Fruit fly (Drosophila melanogaster) whole organism, embryonic: ENCODE results near the gene Dhod.

Experiments
- Atf3 ChIP-seq: fragments of 200-800 bp; sonication (Bioruptor generic); optimal IDR thresholded peaks from 3 replicates; lab custom pipeline; 2016; ENCODE audit warnings: missing biosample characterization, missing genetic modification characterization
- B-H1 ChIP-seq: fragments of 200-800 bp; sonication (Bioruptor generic); IDR thresholded peaks from 3 replicates; pipeline ENCODE4 v1.3.6; 2022; ENCODE audit warnings: missing biosample characterization, missing genetic modification characterization
- Bdp1 ChIP-seq: fragments of 200-800 bp; sonication (Bioruptor generic); optimal IDR thresholded peaks from 3 replicates; lab custom pipeline; 2016; ENCODE audit warnings: missing biosample characterization, missing genetic modification characterization
- CG10565 ChIP-seq: fragments of 200-800 bp; sonication (Bioruptor generic); optimal IDR thresholded peaks from 3 replicates; lab custom pipeline; 2016; ENCODE audit warnings: missing biosample characterization, mild to moderate bottlenecking, missing genetic modification characterization
- CG10959 ChIP-seq: fragments of 200-800 bp; sonication (Bioruptor generic); IDR thresholded peaks from 2 replicates; pipeline ENCODE4 v1.3.6; 2022; ENCODE audit warnings: missing biosample characterization, missing genetic modification characterization
- CG11085 ChIP-seq: fragments of 200-800 bp; sonication (Bioruptor generic); IDR thresholded peaks from 2 replicates; pipeline ENCODE4 v1.3.6; 2022; ENCODE audit warnings: missing biosample characterization, missing genetic modification characterization
- CG13287 ChIP-seq: fragments of 200-800 bp; sonication (Bioruptor generic); IDR thresholded peaks from 2 replicates; pipeline ENCODE4 v1.3.6; 2022; ENCODE audit warnings: missing biosample characterization, missing genetic modification characterization; ENCODE audit not compliant: partially characterized antibody
- CG13296 ChIP-seq: fragments of 200-800 bp; sonication (Bioruptor generic); optimal IDR thresholded peaks from 3 replicates; lab custom pipeline; 2018; ENCODE audit warnings: missing biosample characterization, mild to moderate bottlenecking, missing genetic modification characterization
- CG13775 ChIP-seq: fragments of 200-800 bp; sonication (Bioruptor generic); optimal IDR thresholded peaks from 3 replicates; lab custom pipeline; 2017; ENCODE audit warnings: missing biosample characterization, mild to moderate bottlenecking, missing genetic modification characterization
- CG14441 ChIP-seq: fragments of 200-800 bp; sonication (Bioruptor generic); IDR thresholded peaks from 2 replicates; pipeline ENCODE4 v1.3.6; 2022; ENCODE audit warnings: missing biosample characterization, missing genetic modification characterization
- CG18262 ChIP-seq: fragments of 200-800 bp; optimal IDR thresholded peaks from 3 replicates; lab custom pipeline; 2019; ENCODE audit warnings: missing biosample characterization, mild to moderate bottlenecking, missing genetic modification characterization, moderate library complexity
- CG18619 ChIP-seq: fragments of 200-800 bp; sonication (Bioruptor generic); optimal IDR thresholded peaks from 3 replicates; lab custom pipeline; 2017; ENCODE audit warnings: missing biosample characterization, mild to moderate bottlenecking, missing genetic modification characterization
- CG2120 ChIP-seq: fragments of 200-800 bp; sonication (Bioruptor generic); optimal IDR thresholded peaks from 3 replicates; lab custom pipeline; 2016; ENCODE audit warnings: missing biosample characterization, missing genetic modification characterization
- CG31388 ChIP-seq: fragments of 200-800 bp; sonication (Bioruptor generic); optimal IDR thresholded peaks from 2 replicates; lab custom pipeline; 2016; ENCODE audit warnings: missing biosample characterization, missing genetic modification characterization
- CG3163 ChIP-seq: fragments of 200-800 bp; sonication (Bioruptor generic); optimal IDR thresholded peaks from 3 replicates; lab custom pipeline; 2016; ENCODE audit warnings: missing biosample characterization, missing genetic modification characterization
- CG3281 ChIP-seq: fragments of 200-800 bp; sonication (Bioruptor generic); optimal IDR thresholded peaks from 3 replicates; lab custom pipeline; 2017; ENCODE audit warnings: missing biosample characterization, mild to moderate bottlenecking, missing genetic modification characterization
- CG3407 ChIP-seq: fragments of 200-800 bp; sonication (Bioruptor generic); optimal IDR thresholded peaks from 2 replicates; lab custom pipeline; 2018; ENCODE audit warnings: missing biosample characterization, mild to moderate bottlenecking, missing genetic modification characterization
- CG3847 ChIP-seq: fragments of 200-800 bp; sonication (Bioruptor generic); IDR thresholded peaks from 2 replicates; pipeline ENCODE4 v1.3.6; 2022; ENCODE audit warnings: missing biosample characterization, missing genetic modification characterization
- CG42726 ChIP-seq: fragments of 200-800 bp; sonication (Bioruptor generic); IDR thresholded peaks from 2 replicates; pipeline ENCODE4 v1.3.6; 2022; ENCODE audit warnings: missing biosample characterization, missing genetic modification characterization; ENCODE audit not compliant: partially characterized antibody
- CG4360 ChIP-seq: fragments of 200-800 bp; sonication (Bioruptor generic); IDR thresholded peaks from 2 replicates; pipeline ENCODE4 v1.3.6; 2022; ENCODE audit warnings: missing biosample characterization, missing genetic modification characterization
- CG5180 ChIP-seq: fragments of 200-800 bp; sonication (Bioruptor generic); optimal IDR thresholded peaks from 3 replicates; lab custom pipeline; 2017; ENCODE audit warnings: missing biosample characterization, missing genetic modification characterization, mild to moderate bottlenecking, moderate library complexity, missing genetic modification reagents
- CG6175 ChIP-seq: fragments of 200-800 bp; sonication (Bioruptor generic); IDR thresholded peaks from 3 replicates; pipeline ENCODE4 v1.3.6; 2022; ENCODE audit warnings: missing biosample characterization, missing genetic modification characterization
- CG6683 ChIP-seq: fragments of 200-800 bp; sonication (Bioruptor generic); optimal IDR thresholded peaks from 2 replicates; lab custom pipeline; 2017; ENCODE audit warnings: missing biosample characterization, mild to moderate bottlenecking, missing genetic modification characterization, missing genetic modification reagents
- CG6813 ChIP-seq: fragments of 200-800 bp; sonication (Bioruptor generic); optimal IDR thresholded peaks from 2 replicates; lab custom pipeline; 2017; ENCODE audit warnings: missing biosample characterization, missing genetic modification characterization, mild to moderate bottlenecking, moderate library complexity, missing genetic modification reagents
- CG7745 ChIP-seq: fragments of 200-800 bp; sonication (Bioruptor generic); optimal IDR thresholded peaks from 2 replicates; lab custom pipeline; 2018; ENCODE audit warnings: missing biosample characterization, mild to moderate bottlenecking, missing genetic modification characterization, moderate library complexity
- CG8359 ChIP-seq: fragments of 200-800 bp; sonication (Bioruptor generic); optimal IDR thresholded peaks from 2 replicates; lab custom pipeline; 2017; ENCODE audit warnings: missing biosample characterization, mild to moderate bottlenecking, missing genetic modification characterization, borderline replicate concordance
- CG9876 ChIP-seq: fragments of 200-800 bp; sonication (Bioruptor generic); optimal IDR thresholded peaks from 2 replicates; lab custom pipeline; 2016; ENCODE audit warnings: missing biosample characterization, missing genetic modification characterization
- E2f2 ChIP-seq: fragments of 200-800 bp; sonication (Bioruptor generic); IDR thresholded peaks from 2 replicates; pipeline ENCODE4 v1.3.6; 2022; ENCODE audit warnings: missing biosample characterization, missing genetic modification characterization
- H2.0 ChIP-seq: fragments of 200-800 bp; sonication (Bioruptor generic); IDR thresholded peaks from 2 replicates; pipeline ENCODE4 v1.3.6; 2022; ENCODE audit warnings: missing biosample characterization, missing genetic modification characterization
- Mad ChIP-seq: fragments of 200-800 bp; sonication (Bioruptor generic); optimal IDR thresholded peaks from 2 replicates; lab custom pipeline; 2016; ENCODE audit warnings: missing biosample characterization, missing genetic modification characterization
- Meics ChIP-seq: fragments of 200-800 bp; sonication (Bioruptor generic); optimal IDR thresholded peaks from 2 replicates; lab custom pipeline; 2017; ENCODE audit warnings: missing biosample characterization, mild to moderate bottlenecking, missing genetic modification characterization
- Opbp ChIP-seq: fragments of 200-800 bp; sonication (Bioruptor generic); IDR thresholded peaks from 3 replicates; pipeline ENCODE4 v1.3.6; 2022; ENCODE audit warnings: missing biosample characterization, missing genetic modification characterization; ENCODE audit not compliant: partially characterized antibody
- Side ChIP-seq: fragments of 200-800 bp; sonication (Bioruptor generic); optimal IDR thresholded peaks from 2 replicates; lab custom pipeline; 2016; ENCODE audit warnings: missing biosample characterization, missing genetic modification characterization
- Sox100B ChIP-seq: fragments of 200-800 bp; sonication (Bioruptor generic); optimal IDR thresholded peaks from 3 replicates; lab custom pipeline; 2018; ENCODE audit warnings: missing biosample characterization, mild to moderate bottlenecking, missing genetic modification characterization
- Tbp ChIP-seq: fragments of >200 bp; optimal IDR thresholded peaks from 2 replicates; lab custom pipeline; 2018; ENCODE audit warnings: missing biosample characterization, missing genetic modification characterization
- aop ChIP-seq: fragments of 200-800 bp; sonication (Bioruptor generic); IDR thresholded peaks from 2 replicates; pipeline ENCODE4 v1.3.6; 2022; ENCODE audit warnings: missing biosample characterization, missing genetic modification characterization
- ara ChIP-seq: fragments of 200-800 bp; sonication (Bioruptor generic); IDR thresholded peaks from 2 replicates; pipeline ENCODE4 v1.3.6; 2022; ENCODE audit warnings: missing biosample characterization, missing genetic modification characterization
- dm ChIP-seq: fragments of 200-800 bp; sonication (Bioruptor generic); optimal IDR thresholded peaks from 3 replicates; lab custom pipeline; 2016; ENCODE audit warnings: missing biosample characterization, missing genetic modification characterization
- gcm ChIP-seq: fragments of 200-800 bp; sonication (Bioruptor generic); optimal IDR thresholded peaks from 2 replicates; lab custom pipeline; 2019; ENCODE audit warnings: missing biosample characterization, mild to moderate bottlenecking, missing genetic modification characterization, moderate library complexity
- gem ChIP-seq: fragments of 200-800 bp; sonication (Bioruptor generic); optimal IDR thresholded peaks from 2 replicates; lab custom pipeline; 2019; ENCODE audit warnings: missing biosample characterization, mild to moderate bottlenecking, missing genetic modification characterization, moderate library complexity
- grau ChIP-seq: fragments of 200-800 bp; optimal IDR thresholded peaks from 3 replicates; lab custom pipeline; 2019; ENCODE audit warnings: missing biosample characterization, mild to moderate bottlenecking, missing genetic modification characterization, moderate library complexity
- h ChIP-seq: fragments of >200 bp; optimal IDR thresholded peaks from 2 replicates; lab custom pipeline; 2017
- lilli ChIP-seq: fragments of 200-800 bp; sonication (Bioruptor generic); optimal IDR thresholded peaks from 3 replicates; lab custom pipeline; 2016; ENCODE audit warnings: missing biosample characterization, missing genetic modification characterization
- nom ChIP-seq: fragments of 200-800 bp; sonication (Bioruptor generic); optimal IDR thresholded peaks from 2 replicates; lab custom pipeline; 2017; ENCODE audit warnings: missing biosample characterization, missing genetic modification characterization, mild to moderate bottlenecking, moderate library complexity, missing genetic modification reagents
- pfk ChIP-seq: fragments of 200-800 bp; sonication (Bioruptor generic); optimal IDR thresholded peaks from 2 replicates; lab custom pipeline; 2018; ENCODE audit warnings: missing biosample characterization, mild to moderate bottlenecking, missing genetic modification characterization, moderate library complexity
- ro ChIP-seq: fragments of 200-800 bp; sonication (Bioruptor generic); IDR thresholded peaks from 2 replicates; pipeline ENCODE4 v1.3.6; 2022; ENCODE audit warnings: missing biosample characterization, missing genetic modification characterization
- sim ChIP-seq: fragments of 200-800 bp; sonication (Bioruptor generic); IDR thresholded peaks from 2 replicates; pipeline ENCODE4 v1.3.6; 2022; ENCODE audit warnings: missing biosample characterization, missing genetic modification characterization
- sisA ChIP-seq: fragments of 200-800 bp; sonication (Bioruptor generic); IDR thresholded peaks from 2 replicates; pipeline ENCODE4 v1.3.6; 2022; ENCODE audit warnings: missing biosample characterization, missing genetic modification characterization
- ssp ChIP-seq: fragments of 200-800 bp; sonication (Bioruptor generic); IDR thresholded peaks from 2 replicates; pipeline ENCODE4 v1.3.6; 2022; ENCODE audit warnings: missing biosample characterization, missing genetic modification characterization
- stc ChIP-seq: fragments of 200-800 bp; sonication (Bioruptor generic); IDR thresholded peaks from 2 replicates; pipeline ENCODE4 v1.3.6; 2022; ENCODE audit warnings: missing biosample characterization, missing genetic modification characterization
- yki ChIP-seq: fragments of >200 bp; optimal IDR thresholded peaks from 3 replicates; lab custom pipeline; 2018

Dhod gene

DNA sequence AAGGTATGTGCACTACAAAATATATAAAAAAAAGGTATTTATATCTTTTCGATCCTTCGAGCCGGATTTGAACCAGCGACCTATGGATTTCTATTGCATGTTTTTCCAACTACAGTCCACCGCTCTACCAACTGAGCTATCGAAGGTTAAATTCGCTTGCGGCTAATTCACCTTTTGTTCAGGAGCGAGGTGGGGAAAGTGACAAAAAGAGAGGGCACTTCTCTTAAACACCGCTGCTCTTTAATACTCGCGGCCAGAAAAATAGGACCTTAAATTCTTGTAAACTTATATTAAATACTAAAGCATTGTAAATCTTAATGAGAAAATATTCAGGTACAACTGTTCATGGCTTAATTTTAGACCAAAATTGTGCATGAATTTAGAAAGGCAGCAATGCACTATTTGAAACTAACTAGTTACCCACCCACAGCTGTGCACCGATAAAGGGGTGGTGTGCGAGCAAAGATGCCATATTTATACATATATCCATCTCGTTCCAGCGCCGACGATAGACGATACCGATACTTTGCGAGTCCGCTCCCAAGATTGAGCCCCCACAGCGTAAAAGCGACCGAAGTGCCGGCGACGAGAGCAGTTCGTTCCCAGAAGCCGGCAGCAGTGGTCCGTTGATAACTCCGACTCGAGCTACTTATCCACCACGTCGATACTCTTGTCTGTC is 16.5 kb upstream of the Dhod start (continued):
- peak; percentile 90 for TF ChIP-seq CG5180 (GFP tag; lab: Kevin White, UChicago)
- peak; percentile 84; the same call in 1 of the 2 replicates for TF ChIP-seq CG42726 (GFP tag; lab: Robert Waterston, UW)
- peak; percentile 99 for TF ChIP-seq lilli
- TF ChIP-seq nom (GFP tag; lab: Kevin White, UChicago): peak; percentile 96
- TF ChIP-seq B-H1 (GFP tag; lab: Robert Waterston, UW): peak; percentile 95
- TF ChIP-seq CG10565 (GFP tag; lab: Kevin White, UChicago): peak; percentile 92
- TF ChIP-seq Bdp1: peak; percentile 99
- peak; percentile 92 for TF ChIP-seq dm (GFP tag; lab: Kevin White, UChicago)
- peak; percentile 99 for TF ChIP-seq CG18262 (tag; lab: Kevin White, UChicago)
- peak; percentile 98 for TF ChIP-seq stc
- peak; percentile 95 for TF ChIP-seq sisA
- TF ChIP-seq CG6813 (GFP tag; lab: Kevin White, UChicago): peak; percentile 99
- no peak for TF ChIP-seq h
- TF ChIP-seq gem (tag; lab: Kevin White, UChicago): peak; percentile 99
- TF ChIP-seq E2f2 (GFP tag; lab: Robert Waterston, UW): peak; percentile 84
- peak; percentile 96 for TF ChIP-seq Opbp
- TF ChIP-seq CG18619: peak; percentile 97
- peak; percentile 86 for TF ChIP-seq CG9876 (GFP tag; lab: Kevin White, UChicago)
- peak; percentile 86 for TF ChIP-seq CG4360
- peak; percentile 78 for TF ChIP-seq CG7745 (tag; lab: Kevin White, UChicago)
- TF ChIP-seq CG14441 (GFP tag; lab: Robert Waterston, UW): peak; percentile 95
- peak; percentile 99 for TF ChIP-seq CG2120
- peak; percentile 75 for TF ChIP-seq CG13287
- peak; percentile 98 for TF ChIP-seq Side (GFP tag; lab: Kevin White, UChicago)
- peak; percentile 92 for TF ChIP-seq Atf3 (GFP tag; lab: Kevin White, UChicago)
- peak; percentile 98 for TF ChIP-seq CG13296 (GFP tag; lab: Kevin White, UChicago)
- peak; percentile 87 for TF ChIP-seq ro (GFP tag; lab: Robert Waterston, UW)
- peak; percentile 95 for TF ChIP-seq H2.0 (GFP tag; lab: Robert Waterston, UW)
- no peak for TF ChIP-seq Tbp (GFP tag; lab: Kevin White, UChicago)
- peak; percentile 95 for TF ChIP-seq CG3407
- peak; percentile 85 for TF ChIP-seq CG6175 (GFP tag; lab: Robert Waterston, UW)
- peak; percentile 96 for TF ChIP-seq sim (GFP tag; lab: Robert Waterston, UW)
- TF ChIP-seq yki (lab: Kevin White, UChicago): peak; percentile 58
- TF ChIP-seq ssp (GFP tag; lab: Robert Waterston, UW): peak; percentile 85
- peak; percentile 98 for TF ChIP-seq Meics
- peak; percentile 96 for TF ChIP-seq Mad (GFP tag; lab: Kevin White, UChicago)
- peak; percentile 99 for TF ChIP-seq CG3281 (GFP tag; lab: Kevin White, UChicago)
- peak; percentile 73 for TF ChIP-seq pfk (GFP tag; lab: Kevin White, UChicago)
- peak; percentile 98 for TF ChIP-seq CG13775 (GFP tag; lab: Kevin White, UChicago)
- TF ChIP-seq gcm (GFP tag; lab: Kevin White, UChicago): peak; percentile 99
- peak; percentile 94 for TF ChIP-seq CG31388 (GFP tag; lab: Kevin White, UChicago)
- peak; percentile 100 for TF ChIP-seq CG3163 (GFP tag; lab: Kevin White, UChicago)
- TF ChIP-seq CG11085: peak; percentile 88
- TF ChIP-seq CG10959 (GFP tag; lab: Robert Waterston, UW): peak; percentile 94
- peak; percentile 96 for TF ChIP-seq grau (tag; lab: Kevin White, UChicago)
- peak; percentile 95 for TF ChIP-seq CG3847 (GFP tag; lab: Robert Waterston, UW)
- TF ChIP-seq aop (GFP tag; lab: Robert Waterston, UW): peak; percentile 83
- peak; percentile 98 for TF ChIP-seq ara
- peak; percentile 97 for TF ChIP-seq CG6683 (GFP tag; lab: Kevin White, UChicago)
- TF ChIP-seq CG8359 (GFP tag; lab: Kevin White, UChicago): peak; percentile 92
- TF ChIP-seq Sox100B (GFP tag; lab: Kevin White, UChicago): peak; percentile 95
